Worm (Caenorhabditis elegans): ENCODE measurements around the gene zmp-3.

DNA sequence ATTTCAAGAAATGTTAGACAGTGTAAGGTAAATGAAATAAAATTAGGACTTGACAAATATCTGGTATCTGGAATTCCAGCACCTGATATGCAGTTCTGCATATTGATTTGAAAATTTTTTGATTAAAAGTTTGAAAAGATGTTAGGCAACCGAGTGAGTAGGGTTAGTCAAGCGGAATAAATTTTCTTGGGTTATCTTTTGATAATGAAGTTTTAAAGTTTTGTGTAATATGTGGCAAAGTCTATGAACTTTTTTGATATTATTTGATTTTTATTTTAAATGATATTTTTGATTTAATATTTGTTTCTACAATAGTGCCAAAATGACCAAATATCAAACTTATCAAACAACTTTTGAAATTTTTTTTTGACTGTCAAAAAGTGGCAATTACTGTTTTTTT lies 39.9 kb downstream of the zmp-3 start, which contains the start of gene srh-241:
- TF ChIP-seq flt-1 (GFP tag; IDR thresholded peaks at IDR 0.05), result no peak
- no peak for TF ChIP-seq ama-1 (optimal IDR thresholded peaks at IDR 0.05)
- TF ChIP-seq tbx-11 (GFP tag; IDR thresholded peaks at IDR 0.05), result no peak
- no peak for TF ChIP-seq hmbx-1 (tag; optimal IDR thresholded peaks at IDR 0.05)
- TF ChIP-seq ets-7 (tag; optimal IDR thresholded peaks at IDR 0.05), result no peak
- no peak for TF ChIP-seq aly-1 (tag; optimal IDR thresholded peaks at IDR 0.05)
- TF ChIP-seq sea-1 (GFP tag; conservative IDR thresholded peaks at IDR 0.05), result no peak
- no peak for TF ChIP-seq hmg-4 (GFP tag; optimal IDR thresholded peaks at IDR 0.05)
- TF ChIP-seq tbx-37 (GFP tag; conservative IDR thresholded peaks at IDR 0.05), result no peak

Measured in whole organism, early embryonic.